Worm (Caenorhabditis elegans): Measurements from ENCODE around the gene irld-64.
A peak's percentile ranks its signal among the peaks of the same experiment; 100 is the strongest.

irld-64 gene

DNA sequence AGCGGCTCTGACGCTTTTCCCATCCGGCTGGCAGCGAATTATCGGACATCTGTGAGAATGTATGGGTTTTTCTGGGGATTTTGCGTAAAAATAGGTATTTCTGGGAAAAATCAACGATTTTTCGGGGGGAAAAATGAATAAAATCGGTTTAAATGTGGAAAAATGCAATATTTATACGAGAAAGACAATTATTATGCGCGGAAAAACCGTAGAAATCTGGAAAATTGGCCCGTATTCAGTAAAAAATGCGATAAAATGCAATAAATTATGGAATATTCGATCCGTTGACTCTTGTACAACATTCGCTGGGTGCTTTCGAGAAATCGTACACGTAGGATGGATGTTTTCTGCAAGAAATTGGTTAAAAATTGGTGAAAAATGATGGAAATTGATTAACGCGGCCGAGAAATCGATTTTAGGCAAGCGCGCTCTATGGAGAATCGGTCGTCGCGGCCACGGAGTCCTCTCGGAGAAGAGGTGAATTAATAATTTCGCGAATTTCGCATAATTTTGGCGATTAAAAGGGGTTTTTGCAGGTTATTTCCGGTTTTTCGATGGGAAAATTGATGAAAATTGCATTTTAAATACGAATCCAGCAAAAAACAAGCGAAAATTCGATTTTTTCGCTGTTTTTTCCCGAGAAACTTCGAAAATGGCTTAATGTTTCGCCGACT lies 41.3 kb downstream of the irld-64 start, which contains the start of gene pinn-1 (continued):
- TF ChIP-seq nhr-111 (GFP tag; optimal IDR thresholded peaks at IDR 0.05) (no peak), Y75B8A.6 (GFP tag; IDR thresholded peaks at IDR 0.05) (0 out of 2 replicates have a peak, but pooled peaks have one; percentile 24), fkh-10 (GFP tag; optimal IDR thresholded peaks at IDR 0.05) (peak; percentile 65), R02D3.7 (tag; optimal IDR thresholded peaks at IDR 0.05) (no peak), F44E2.7 (GFP tag; IDR thresholded peaks at IDR 0.05) (no peak), zip-2 (tag; optimal IDR thresholded peaks at IDR 0.05) (no peak), daf-12 (tag; optimal IDR thresholded peaks at IDR 0.05) (no peak), ceh-82 (tag; optimal IDR thresholded peaks at IDR 0.05) (no peak), lin-39 (tag; optimal IDR thresholded peaks at IDR 0.05) (no peak), cey-2 (tag; optimal IDR thresholded peaks at IDR 0.05; ENCODE audit: borderline replicate concordance, insufficient read depth) (no peak), arid-1 (GFP tag; conservative IDR thresholded peaks at IDR 0.05) (0 out of 2 replicates have a peak, but pooled peaks have one; percentile 41), daf-19 (GFP tag; conservative IDR thresholded peaks at IDR 0.05) (no peak), set-16 (GFP tag; IDR thresholded peaks at IDR 0.05) (peak; percentile 18; the same call in 1 of the 2 replicates), mxl-3 (GFP tag; optimal IDR thresholded peaks at IDR 0.05) (peak; percentile 72), zip-11 (GFP tag; IDR thresholded peaks at IDR 0.05) (no peak)

DNA sequence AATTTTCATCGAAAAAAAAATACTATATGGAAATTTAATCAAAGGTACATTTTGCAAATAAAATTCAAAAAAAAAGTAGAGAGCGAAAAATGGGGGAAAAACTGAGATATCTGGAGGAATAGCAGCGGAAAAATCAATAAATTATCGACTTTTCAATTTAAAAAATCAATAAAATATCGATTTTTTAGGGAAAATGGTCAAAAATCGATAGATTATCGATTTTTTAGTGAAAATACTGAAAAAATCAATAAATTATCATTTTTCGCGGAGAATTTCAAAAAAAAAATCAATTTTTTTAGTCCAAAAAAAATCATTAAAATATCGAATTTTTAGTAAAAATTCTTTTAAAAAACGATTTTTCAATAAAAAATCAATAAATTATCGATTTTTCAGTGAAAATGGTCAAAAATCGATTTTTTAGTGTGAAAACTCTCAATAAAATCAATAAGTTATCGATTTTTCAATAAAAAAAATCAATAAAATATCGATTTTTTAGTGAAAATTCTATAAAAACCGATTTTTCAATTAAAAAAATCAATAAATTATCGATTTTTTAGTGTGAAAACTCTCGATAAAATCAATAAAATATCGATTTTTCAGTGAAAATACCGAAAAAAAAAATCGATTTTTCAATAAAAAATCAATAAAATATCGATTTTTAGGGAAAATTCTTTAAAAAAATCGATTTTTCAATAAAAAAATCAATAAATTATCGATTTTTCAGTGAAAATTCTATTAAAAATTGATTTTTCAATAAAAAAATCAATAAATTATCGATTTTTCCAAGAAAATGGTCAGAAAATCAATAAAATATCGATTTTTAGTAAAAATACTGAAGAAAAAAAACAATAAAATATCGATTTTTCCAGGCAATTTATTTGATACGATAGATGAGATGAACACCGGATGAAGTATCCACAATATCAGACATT lies 44.6 kb downstream of the irld-64 start:
- TF ChIP-seq zip-2 (tag; optimal IDR thresholded peaks at IDR 0.05) = no peak
- no peak for TF ChIP-seq nhr-42 (GFP tag; IDR thresholded peaks at IDR 0.05)
- TF ChIP-seq lir-3 (tag; optimal IDR thresholded peaks at IDR 0.05) = no peak
- TF ChIP-seq ceh-28 (tag; optimal IDR thresholded peaks at IDR 0.05) = peak; percentile 89
- no peak for TF ChIP-seq Y75B8A.6 (GFP tag; IDR thresholded peaks at IDR 0.05)

DNA sequence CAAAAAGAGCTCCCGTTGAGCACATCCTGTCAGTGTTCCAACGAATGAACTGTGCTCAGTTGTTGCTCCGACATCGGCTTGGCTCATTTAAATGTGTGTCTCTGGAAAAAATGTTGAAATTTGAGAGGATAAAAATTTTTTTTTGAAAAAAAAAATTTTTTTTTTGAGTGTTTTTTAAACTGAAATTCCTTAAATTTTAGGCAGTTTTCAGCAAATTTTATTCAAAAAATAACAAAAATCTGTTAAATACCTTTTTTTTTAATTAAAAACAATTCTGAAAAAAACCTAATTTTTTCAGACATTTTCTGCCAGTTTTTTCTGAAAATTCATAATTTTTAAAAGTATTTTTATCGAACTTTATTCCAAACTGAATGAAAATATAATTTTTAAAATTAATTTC lies 45.6 kb downstream of the irld-64 start, which contains the start of gene pigw-1:
pigw-1 (minus strand) TSS at position 101 of the 400 bp plus-strand sequence.
- TF ChIP-seq madf-9 (GFP tag; conservative IDR thresholded peaks at IDR 0.05) (no peak), arid-1 (GFP tag; conservative IDR thresholded peaks at IDR 0.05) (no peak), ceh-28 (tag; optimal IDR thresholded peaks at IDR 0.05) (no peak)

DNA sequence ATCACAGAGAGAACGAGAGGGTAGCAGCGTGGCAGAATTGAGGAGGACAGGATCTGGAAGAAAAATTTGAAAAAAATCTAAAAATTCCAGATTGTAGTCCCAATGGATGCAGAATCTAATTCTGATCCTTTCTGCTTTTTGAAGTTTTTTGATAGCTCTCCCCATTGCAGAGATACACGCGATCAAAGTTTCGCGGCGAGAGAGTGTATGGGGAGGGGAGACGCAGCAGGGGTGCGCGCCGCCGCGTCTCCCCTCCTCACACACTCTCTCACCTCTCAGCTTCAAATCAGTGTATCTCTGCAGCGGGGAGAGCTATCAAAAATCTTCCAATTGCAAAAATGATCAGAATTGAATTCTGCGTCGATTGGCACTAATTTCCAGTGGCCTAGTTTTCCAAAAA lies 49.3 kb downstream of the irld-64 start:
- TF ChIP-seq php-3 (GFP tag; IDR thresholded peaks at IDR 0.05) = no peak
- TF ChIP-seq lim-7 (GFP tag; IDR thresholded peaks at IDR 0.05) = peak; percentile 10; the same call in 1 of the 2 replicates
- no peak for TF ChIP-seq gei-8 (GFP tag; optimal IDR thresholded peaks at IDR 0.05)
- no peak for TF ChIP-seq hif-1 (tag; optimal IDR thresholded peaks at IDR 0.05)
- 0 out of 2 replicates have a peak, but pooled peaks have one; percentile 7 for TF ChIP-seq lin-38 (GFP tag; IDR thresholded peaks at IDR 0.05)
- peak; percentile 54 for TF ChIP-seq set-16 (GFP tag; IDR thresholded peaks at IDR 0.05)
- no peak for TF ChIP-seq nhr-77 (tag; optimal IDR thresholded peaks at IDR 0.05)

ce11 chrII:2878909-2879308 lies 51.5 kb downstream of the irld-64 start:
- TF ChIP-seq aha-1 (tag) (peak; percentile 92), ceh-62 (tag; optimal IDR thresholded peaks at IDR 0.05) (no peak), ceh-28 (tag; optimal IDR thresholded peaks at IDR 0.05) (no peak)
